Worm (Caenorhabditis elegans): ENCODE results near the gene Y51H4A.1.

DNA sequence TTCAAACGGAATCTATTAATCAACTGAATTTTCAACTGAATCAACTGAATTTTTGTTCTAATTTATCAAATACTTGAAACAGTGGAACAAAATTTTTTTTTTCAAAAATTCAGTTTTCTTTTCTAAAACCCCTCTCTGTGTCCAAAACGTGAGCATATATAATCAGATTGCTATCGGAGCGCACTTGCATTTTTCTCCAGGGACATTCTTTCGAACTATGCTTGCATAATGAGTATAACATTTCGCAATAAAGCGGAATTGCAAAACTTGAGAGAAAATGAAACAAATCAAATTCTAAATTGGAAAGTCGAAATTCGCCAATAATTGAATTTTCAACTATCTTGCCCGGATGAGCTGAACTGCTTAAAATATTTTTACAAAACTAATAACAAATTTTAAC lies 1.0 kb downstream of the Y51H4A.1 start:
- no peak for TF ChIP-seq ahr-1 (tag; optimal IDR thresholded peaks at IDR 0.05)
- no peak for TF ChIP-seq npax-4 (tag; optimal IDR thresholded peaks at IDR 0.05)
- no peak for TF ChIP-seq ama-1 (optimal IDR thresholded peaks at IDR 0.05)
- TF ChIP-seq pag-3 (tag; optimal IDR thresholded peaks at IDR 0.05; ENCODE audit: borderline replicate concordance), result no peak
- no peak for TF ChIP-seq hlh-30 (tag; optimal IDR thresholded peaks at IDR 0.05; ENCODE audit: insufficient read depth)
- no peak for TF ChIP-seq fkh-10 (GFP tag; optimal IDR thresholded peaks at IDR 0.05)
- TF ChIP-seq syd-9 (tag; optimal IDR thresholded peaks at IDR 0.05), result no peak
- no peak for TF ChIP-seq tbx-2 (tag; optimal IDR thresholded peaks at IDR 0.05)
- TF ChIP-seq K09A11.1 (tag; optimal IDR thresholded peaks at IDR 0.05; ENCODE audit: insufficient read depth), result no peak
